Worm (Caenorhabditis elegans) whole organism, young adult: ENCODE data around the gene col-132.

Experiments
- B0035.1 ChIP-seq: sonication (generic microtip); optimal IDR thresholded peaks from 2 replicates; lab custom pipeline; 2016; ENCODE audit warnings: missing genetic modification characterization, mild to moderate bottlenecking, missing compliant biosample characterization, missing genotype, missing genetic modification reagents
- D2030.7 ChIP-seq: fragments of 200-800 bp; sonication (Bioruptor generic); IDR thresholded peaks from 2 replicates; pipeline ENCODE4 v1.3.6; 2022; ENCODE audit warnings: missing genetic modification reagents, missing genetic modification characterization, missing compliant biosample characterization
- F10E7.11 ChIP-seq: sonication (generic microtip); optimal IDR thresholded peaks from 2 replicates; lab custom pipeline; 2017; ENCODE audit warnings: mild to moderate bottlenecking, missing genetic modification characterization, moderate library complexity, missing compliant biosample characterization
- F39B2.1 ChIP-seq: fragments of 200-800 bp; sonication (Bioruptor generic); IDR thresholded peaks from 2 replicates; pipeline ENCODE4 v1.3.6; 2022; ENCODE audit warnings: missing genetic modification reagents, missing genetic modification characterization, missing compliant biosample characterization
- F49E8.2 ChIP-seq: sonication (generic microtip); optimal IDR thresholded peaks from 3 replicates; lab custom pipeline; 2017; ENCODE audit warnings: missing genetic modification characterization, mild to moderate bottlenecking, missing compliant biosample characterization, antibody characterized with exemption, moderate library complexity; ENCODE audit not compliant: insufficient read depth
- F52B5.7 ChIP-seq: sonication (generic microtip); optimal IDR thresholded peaks from 2 replicates; lab custom pipeline; 2016; ENCODE audit warnings: mild to moderate bottlenecking, missing genetic modification characterization, missing compliant biosample characterization
- K11D2.4 ChIP-seq: fragments of 200-800 bp; sonication (Bioruptor generic); IDR thresholded peaks from 2 replicates; pipeline ENCODE4 v1.3.6; 2022; ENCODE audit warnings: missing genetic modification reagents, missing genetic modification characterization, missing compliant biosample characterization
- K12H6.12 ChIP-seq: fragments of 200-800 bp; sonication (Bioruptor generic); optimal IDR thresholded peaks from 2 replicates; lab custom pipeline; 2018; ENCODE audit warnings: mild to moderate bottlenecking, missing genetic modification characterization, missing compliant biosample characterization
- akir-1 ChIP-seq: fragments of 200-800 bp; sonication (Bioruptor generic); optimal IDR thresholded peaks from 2 replicates; lab custom pipeline; 2018; ENCODE audit warnings: mild to moderate bottlenecking, missing genetic modification characterization, moderate library complexity, missing compliant biosample characterization
- athp-1 ChIP-seq: sonication (generic microtip); optimal IDR thresholded peaks from 2 replicates; lab custom pipeline; 2017; ENCODE audit warnings: mild to moderate bottlenecking, missing genetic modification characterization, missing compliant biosample characterization
- ccch-3 ChIP-seq: fragments of 200-800 bp; sonication (Bioruptor generic); optimal IDR thresholded peaks from 2 replicates; lab custom pipeline; 2018; ENCODE audit warnings: mild to moderate bottlenecking, missing genetic modification characterization, missing compliant biosample characterization
- cebp-1 ChIP-seq, 2 experiments: fragments of 200-800 bp in 1 of 2; sonication (Bioruptor generic) in 1 of 2; sonication (generic microtip) in 1 of 2; IDR thresholded peaks in 1 of 2; optimal IDR thresholded peaks in 1 of 2; 2 replicates each; pipeline versions ENCODE4 v1.3.6 to Lab custom; 2017 to 2022; ENCODE audit warnings: missing compliant biosample characterization in 2 of 2, missing genetic modification characterization in 2 of 2, mild to moderate bottlenecking in 1 of 2, missing genetic modification reagents in 1 of 2, moderate library complexity in 1 of 2
- cebp-2 ChIP-seq: fragments of 200-800 bp; sonication (Bioruptor generic); IDR thresholded peaks from 2 replicates; pipeline ENCODE4 v1.3.6; 2022; ENCODE audit warnings: missing genetic modification characterization, missing compliant biosample characterization
- ceh-27 ChIP-seq: fragments of 200-800 bp; sonication (Bioruptor generic); optimal IDR thresholded peaks from 2 replicates; lab custom pipeline; 2018; ENCODE audit warnings: mild to moderate bottlenecking, missing genetic modification characterization, moderate library complexity, missing compliant biosample characterization
- ceh-79 ChIP-seq: sonication (generic microtip); optimal IDR thresholded peaks from 2 replicates; lab custom pipeline; 2017; ENCODE audit warnings: mild to moderate bottlenecking, missing genetic modification characterization, missing compliant biosample characterization
- die-1 ChIP-seq: sonication (generic microtip); optimal IDR thresholded peaks from 2 replicates; lab custom pipeline; 2016; ENCODE audit warnings: missing genotype, mild to moderate bottlenecking, missing genetic modification characterization, missing compliant biosample characterization
- ets-4 ChIP-seq: fragments of 200-800 bp; sonication (Bioruptor generic); optimal IDR thresholded peaks from 2 replicates; lab custom pipeline; 2018; ENCODE audit warnings: mild to moderate bottlenecking, missing genetic modification characterization, missing compliant biosample characterization
- hlh-26 ChIP-seq: fragments of 200-800 bp; sonication (Bioruptor generic); conservative IDR thresholded peaks from 2 replicates; pipeline ENCODE4 v1.3.6; 2022; ENCODE audit warnings: missing genetic modification reagents, missing genetic modification characterization, missing compliant biosample characterization
- hmg-20 ChIP-seq: fragments of 200-800 bp; sonication (Bioruptor generic); IDR thresholded peaks from 2 replicates; pipeline ENCODE4 v1.3.6; 2022; ENCODE audit warnings: missing genetic modification reagents, missing genetic modification characterization, missing compliant biosample characterization
- lin-35 ChIP-seq, 3 experiments: fragments of 150-350 bp in 2 of 3; sonication (generic microtip) in 1 of 3; optimal IDR thresholded peaks; 2 replicates each; lab custom pipeline; 2014 to 2018; ENCODE audit warnings: missing biosample characterization in 3 of 3, missing genetic modification characterization in 3 of 3, missing genetic modification reagents in 3 of 3
- lir-1 ChIP-seq: fragments of 200-800 bp; sonication (Bioruptor generic); conservative IDR thresholded peaks from 2 replicates; pipeline ENCODE4 v1.3.6; 2022; ENCODE audit warnings: missing genetic modification reagents, missing genetic modification characterization, missing compliant biosample characterization
- lsy-27 ChIP-seq: sonication (generic microtip); optimal IDR thresholded peaks from 2 replicates; lab custom pipeline; 2017; ENCODE audit warnings: missing genetic modification characterization, mild to moderate bottlenecking, missing compliant biosample characterization, antibody characterized with exemption, missing genotype, borderline replicate concordance; ENCODE audit not compliant: insufficient read depth
- mxl-1 ChIP-seq: sonication (generic microtip); optimal IDR thresholded peaks from 2 replicates; lab custom pipeline; 2016; ENCODE audit warnings: missing genetic modification characterization, missing compliant biosample characterization
- nfya-2 ChIP-seq: fragments of 200-800 bp; sonication (Bioruptor generic); IDR thresholded peaks from 2 replicates; pipeline ENCODE4 v1.3.6; 2022; ENCODE audit warnings: missing genetic modification reagents, missing genetic modification characterization, missing compliant biosample characterization
- nhr-80 ChIP-seq: sonication (generic microtip); optimal IDR thresholded peaks from 2 replicates; lab custom pipeline; 2016; ENCODE audit warnings: missing genetic modification characterization, missing compliant biosample characterization
- rcor-1 ChIP-seq: fragments of 200-800 bp; sonication (Bioruptor generic); IDR thresholded peaks from 2 replicates; pipeline ENCODE4 v1.3.6; 2022; ENCODE audit warnings: missing genetic modification reagents, missing genetic modification characterization, missing compliant biosample characterization
- sea-2 ChIP-seq: fragments of 200-800 bp; sonication (Bioruptor generic); IDR thresholded peaks from 2 replicates; pipeline ENCODE4 v1.3.6; 2022; ENCODE audit warnings: missing genetic modification characterization, missing compliant biosample characterization
- snpc-1.3 ChIP-seq: sonication (generic microtip); optimal IDR thresholded peaks from 2 replicates; lab custom pipeline; 2017; ENCODE audit warnings: missing genetic modification characterization, mild to moderate bottlenecking, missing compliant biosample characterization, antibody characterized with exemption, moderate library complexity, missing genotype, missing genetic modification reagents; ENCODE audit not compliant: insufficient read depth
- somi-1 ChIP-seq: fragments of 200-800 bp; sonication (Bioruptor generic); optimal IDR thresholded peaks from 2 replicates; lab custom pipeline; 2018; ENCODE audit warnings: mild to moderate bottlenecking, missing genetic modification characterization, missing compliant biosample characterization
- tbp1 ChIP-seq: fragments of 200-800 bp; sonication (Bioruptor generic); optimal IDR thresholded peaks from 2 replicates; lab custom pipeline; 2018; ENCODE audit warnings: mild to moderate bottlenecking, missing genetic modification characterization, missing compliant biosample characterization
- zim-3 ChIP-seq: sonication (generic microtip); optimal IDR thresholded peaks from 2 replicates; lab custom pipeline; 2017; ENCODE audit warnings: mild to moderate bottlenecking, missing genetic modification characterization, moderate library complexity, missing compliant biosample characterization
- ztf-18 ChIP-seq: sonication (generic microtip); optimal IDR thresholded peaks from 2 replicates; lab custom pipeline; 2016; ENCODE audit warnings: missing genotype, mild to moderate bottlenecking, missing genetic modification characterization, missing compliant biosample characterization
- ztf-26 ChIP-seq: sonication (generic microtip); optimal IDR thresholded peaks from 2 replicates; lab custom pipeline; 2017; ENCODE audit warnings: missing genetic modification characterization, missing compliant biosample characterization
- ztf-28 ChIP-seq: fragments of 200-800 bp; sonication (Bioruptor generic); IDR thresholded peaks from 2 replicates; pipeline ENCODE4 v1.3.6; 2022; ENCODE audit warnings: missing genetic modification reagents, missing genetic modification characterization, missing compliant biosample characterization

col-132 gene

DNA sequence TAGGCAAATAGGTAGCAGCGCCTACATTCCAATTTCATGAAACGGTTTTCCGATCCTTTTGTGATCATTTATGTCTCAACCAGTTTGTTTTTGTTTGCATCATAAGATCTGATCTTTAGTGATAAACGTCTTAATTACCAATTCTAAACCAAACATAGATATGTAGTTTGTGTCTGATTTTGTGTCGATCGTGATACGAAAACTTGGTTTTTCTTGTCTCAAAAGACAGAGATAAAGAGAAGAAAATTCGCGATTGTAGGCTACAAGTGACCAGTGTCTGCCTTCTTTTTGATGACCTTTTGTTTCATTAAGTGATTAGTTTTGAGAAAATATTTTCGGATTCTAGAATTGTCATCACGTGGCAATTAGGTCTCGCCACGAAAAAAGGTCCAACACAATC, 10.7 kb downstream of the col-132 start (continued):
- TF ChIP-seq K12H6.12 (no peak), ceh-79 (tag; lab: Kevin White, UChicago) (no peak), D2030.7 (GFP tag; lab: Robert Waterston, UW) (no peak)

DNA sequence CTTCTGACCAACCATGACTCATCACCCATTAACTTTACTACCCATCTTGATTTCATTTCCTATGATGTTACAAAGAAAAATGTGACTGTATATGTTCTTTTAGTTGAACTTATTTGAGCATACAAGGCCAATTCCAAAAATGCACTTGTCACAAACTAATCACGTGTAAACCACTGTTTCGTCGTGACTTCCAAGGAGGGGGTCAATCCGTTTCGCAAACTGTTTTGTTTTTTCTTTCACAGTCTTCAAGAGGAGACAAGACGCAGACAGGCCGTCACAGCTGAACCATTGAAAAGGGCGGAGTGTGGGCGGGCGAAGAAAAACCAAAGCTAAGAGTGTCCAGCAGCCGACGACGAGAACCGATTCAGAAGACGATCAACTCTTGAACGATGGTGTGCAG, 11.7 kb downstream of the col-132 start, which contains the start of gene C39E9.8:
Gene C39E9.8, plus strand, starts transcription at position 328 of the 400 bp plus-strand sequence.
- TF ChIP-seq cebp-1 (GFP tag; IDR thresholded peaks at IDR 0.05; lab: Robert Waterston, UW) (no peak), cebp-1 (tag; optimal IDR thresholded peaks at IDR 0.05; lab: Kevin White, UChicago) (peak; percentile 24), ztf-18 (tag; lab: Kevin White, UChicago) (no peak), sea-2 (GFP tag; lab: Robert Waterston, UW) (no peak), tbp1 (GFP tag; lab: Kevin White, UChicago) (no peak), cebp-2 (GFP tag; lab: Robert Waterston, UW) (0 out of 2 replicates have a peak, but pooled peaks have one; percentile 38), hmg-20 (GFP tag; lab: Robert Waterston, UW) (no peak), ceh-27 (GFP tag; lab: Kevin White, UChicago) (peak; percentile 36), lsy-27 (tag; lab: Kevin White, UChicago) (no peak), lin-35 (GFP tag; optimal IDR thresholded peaks at IDR 0.05; lab: Kevin White, UChicago) (no peak), ztf-26 (peak; percentile 38), mxl-1 (tag; lab: Kevin White, UChicago) (no peak), hlh-26 (GFP tag; lab: Robert Waterston, UW) (no peak), F49E8.2 (tag; lab: Kevin White, UChicago) (no peak), snpc-1.3 (tag; lab: Kevin White, UChicago) (no peak)

DNA sequence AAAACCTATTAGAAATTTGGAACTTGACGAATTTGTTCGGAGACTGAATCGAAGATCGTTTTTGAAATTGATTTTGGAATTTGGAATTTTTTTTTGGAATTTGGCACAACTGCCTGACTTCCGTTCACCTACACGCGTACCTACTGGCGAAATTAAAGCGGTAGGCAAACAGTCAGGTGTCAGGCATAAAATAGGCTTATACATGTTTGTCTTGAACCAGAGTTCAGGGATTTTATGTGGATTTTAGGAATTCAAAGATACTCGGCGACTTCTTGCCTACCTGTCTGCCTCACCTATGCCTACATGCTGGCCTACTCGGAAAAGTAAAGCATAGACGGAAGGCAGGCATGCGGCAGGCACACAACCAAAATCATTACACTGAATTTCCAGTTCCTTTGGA, 12.5 kb downstream of the col-132 start:
- TF ChIP-seq athp-1 (tag; lab: Kevin White, UChicago) (no peak), zim-3 (tag; lab: Kevin White, UChicago) (no peak), lir-1 (GFP tag; lab: Robert Waterston, UW) (no peak), nfya-2 (GFP tag; lab: Robert Waterston, UW) (no peak), ceh-27 (GFP tag; lab: Kevin White, UChicago) (no peak), ccch-3 (GFP tag; lab: Kevin White, UChicago) (no peak), die-1 (tag; lab: Kevin White, UChicago) (no peak), F39B2.1 (GFP tag; lab: Robert Waterston, UW) (no peak), akir-1 (GFP tag; lab: Kevin White, UChicago) (no peak), F10E7.11 (tag; lab: Kevin White, UChicago) (no peak), B0035.1 (no peak), rcor-1 (GFP tag; lab: Robert Waterston, UW) (no peak), ets-4 (GFP tag; lab: Kevin White, UChicago) (no peak), K11D2.4 (GFP tag; lab: Robert Waterston, UW) (no peak), F52B5.7 (tag; lab: Kevin White, UChicago) (no peak), somi-1 (no peak), ztf-28 (GFP tag; lab: Robert Waterston, UW) (no peak), nhr-80 (no peak)
